Fruit fly (Drosophila melanogaster): ENCODE measurements around the gene CG14022.
A peak's percentile ranks its signal among the peaks of the same experiment; 100 is the strongest.

Gene CG14022

DNA sequence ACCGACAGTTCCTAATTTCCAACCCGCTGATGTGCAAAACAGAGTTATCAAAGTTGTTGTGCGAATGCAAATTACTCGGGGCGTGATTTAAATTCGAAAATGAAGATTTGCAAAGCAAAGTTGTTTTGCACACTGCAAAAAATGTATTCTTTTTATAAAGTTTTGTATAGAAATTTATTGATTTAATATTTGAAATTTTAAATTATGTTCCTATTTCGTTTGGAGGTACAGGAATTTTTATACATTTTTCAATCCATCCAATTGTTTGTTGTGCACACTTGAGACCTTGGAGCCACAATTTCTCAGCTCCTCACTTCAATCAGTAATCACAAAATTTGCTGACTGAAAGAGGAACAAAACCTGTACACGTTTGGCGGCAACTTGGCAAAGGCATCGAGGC is 46.3 kb upstream of the CG14022 start (continued):
- TF ChIP-seq topi (GFP tag; optimal IDR thresholded peaks at IDR 0.05) (peak; percentile 8), CG8632 (GFP tag; optimal IDR thresholded peaks at IDR 0.05) (no peak), OdsH (GFP tag; optimal IDR thresholded peaks at IDR 0.05) (no peak)

DNA sequence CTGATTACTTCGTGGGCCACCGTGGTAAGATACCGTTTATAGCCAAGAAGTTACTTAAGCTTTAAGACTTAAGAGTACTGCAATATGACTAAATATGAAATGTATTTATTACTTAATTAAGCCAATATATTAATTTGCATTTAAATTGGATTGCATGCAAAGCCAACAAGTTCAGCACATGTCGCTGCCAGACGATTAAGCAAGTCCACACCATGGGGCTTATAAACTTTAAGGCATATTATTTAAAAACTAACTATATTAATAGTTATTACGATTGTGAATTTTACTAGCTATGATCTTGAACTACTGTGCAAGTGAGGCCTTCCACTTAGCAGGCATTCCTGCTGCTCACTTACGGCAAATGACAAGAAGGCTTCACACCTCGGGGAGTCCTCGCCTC is 45.5 kb upstream of the CG14022 start:
- TF ChIP-seq salr (GFP tag; optimal IDR thresholded peaks at IDR 0.05) = no peak
- TF ChIP-seq CG16779 (tag; optimal IDR thresholded peaks at IDR 0.05) = no peak
- no peak for TF ChIP-seq CG3919 (GFP tag; optimal IDR thresholded peaks at IDR 0.05)
- no peak for TF ChIP-seq CG15336 (GFP tag; IDR thresholded peaks at IDR 0.05)
- TF ChIP-seq CG6808 (GFP tag; optimal IDR thresholded peaks at IDR 0.05) = peak; percentile 48
- TF ChIP-seq net (GFP tag; optimal IDR thresholded peaks at IDR 0.05) = no peak
- TF ChIP-seq CG10631 (GFP tag; optimal IDR thresholded peaks at IDR 0.05) = no peak
- TF ChIP-seq fd59A (GFP tag; optimal IDR thresholded peaks at IDR 0.05) = peak; percentile 37
- TF ChIP-seq Ets21C (GFP tag; optimal IDR thresholded peaks at IDR 0.05) = no peak
- no peak for TF ChIP-seq fd85E (GFP tag; optimal IDR thresholded peaks at IDR 0.05)
- peak; percentile 7 for TF ChIP-seq Met (GFP tag; optimal IDR thresholded peaks at IDR 0.05)
- TF ChIP-seq OdsH (GFP tag; optimal IDR thresholded peaks at IDR 0.05) = no peak
- TF ChIP-seq CG6163 (GFP tag; IDR thresholded peaks at IDR 0.05) = no peak
- TF ChIP-seq CG3032 (tag; optimal IDR thresholded peaks at IDR 0.05) = peak; percentile 29
- TF ChIP-seq spab (GFP tag; optimal IDR thresholded peaks at IDR 0.05) = peak; percentile 22
- TF ChIP-seq CG31627 (GFP tag; optimal IDR thresholded peaks at IDR 0.05) = no peak
- TF ChIP-seq Hr4 (GFP tag; optimal IDR thresholded peaks at IDR 0.05) = no peak
- TF ChIP-seq CG32006 (GFP tag; optimal IDR thresholded peaks at IDR 0.05) = no peak
- TF ChIP-seq Ets96B (tag; optimal IDR thresholded peaks at IDR 0.05) = peak; percentile 50
- peak; percentile 57 for TF ChIP-seq Eip78C (GFP tag)
- no peak for TF ChIP-seq dac (GFP tag; optimal IDR thresholded peaks at IDR 0.05)
- peak; percentile 47 for TF ChIP-seq svp (GFP tag)
- peak; percentile 23 for TF ChIP-seq CG10669 (GFP tag; optimal IDR thresholded peaks at IDR 0.05)
- TF ChIP-seq Eip75B (GFP tag; optimal IDR thresholded peaks at IDR 0.05) = peak; percentile 11
- no peak for TF ChIP-seq CG11762 (GFP tag; optimal IDR thresholded peaks at IDR 0.05; ENCODE audit: insufficient read depth)
- TF ChIP-seq ss (GFP tag; optimal IDR thresholded peaks at IDR 0.05) = peak; percentile 11 to 15
- TF ChIP-seq lz (GFP tag; optimal IDR thresholded peaks at IDR 0.05) = peak; percentile 6
- peak; percentile 5 for TF ChIP-seq acj6 (GFP tag; optimal IDR thresholded peaks at IDR 0.05)
- TF ChIP-seq CG8319 (GFP tag; optimal IDR thresholded peaks at IDR 0.05) = no peak
- TF ChIP-seq achi (GFP tag; optimal IDR thresholded peaks at IDR 0.05) = peak; percentile 15

DNA sequence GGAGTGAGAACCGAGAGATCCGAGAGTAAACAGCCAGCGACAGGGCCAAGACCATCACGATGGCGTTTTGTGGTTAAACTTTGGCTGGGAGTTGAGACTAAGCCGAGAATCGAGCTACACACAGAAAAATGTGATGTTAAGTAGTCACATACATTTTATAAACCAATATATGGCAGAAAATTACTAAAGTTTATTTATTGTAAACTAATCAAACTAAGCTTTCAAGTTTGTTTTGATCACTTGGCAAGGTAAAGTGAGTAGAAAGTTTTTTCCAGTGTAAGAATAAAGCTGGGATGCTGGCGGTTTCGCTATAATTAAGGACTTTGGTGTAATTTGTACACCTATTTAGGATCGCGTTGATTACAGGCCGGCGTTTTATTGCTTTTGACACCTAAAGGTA is 43.9 kb upstream of the CG14022 start:
- TF ChIP-seq Eip75B (GFP tag; optimal IDR thresholded peaks at IDR 0.05) (peak; percentile 46), spab (GFP tag; optimal IDR thresholded peaks at IDR 0.05) (peak; percentile 79), net (GFP tag; optimal IDR thresholded peaks at IDR 0.05) (peak; percentile 5), Met (GFP tag; optimal IDR thresholded peaks at IDR 0.05) (peak; percentile 40), ss (GFP tag; optimal IDR thresholded peaks at IDR 0.05) (peak; percentile 68 to 78), CG6276 (GFP tag; optimal IDR thresholded peaks at IDR 0.05) (no peak), CG4318 (GFP tag; optimal IDR thresholded peaks at IDR 0.05) (no peak), Smox (GFP tag; optimal IDR thresholded peaks at IDR 0.05) (peak; percentile 28), acj6 (GFP tag; optimal IDR thresholded peaks at IDR 0.05) (peak; percentile 38), Hr4 (GFP tag; optimal IDR thresholded peaks at IDR 0.05) (no peak), CG6854 (GFP tag; optimal IDR thresholded peaks at IDR 0.05) (no peak), CG3919 (GFP tag; optimal IDR thresholded peaks at IDR 0.05) (peak; percentile 55), Ets96B (tag; optimal IDR thresholded peaks at IDR 0.05) (peak; percentile 80), lz (GFP tag; optimal IDR thresholded peaks at IDR 0.05) (peak; percentile 38), cyc (GFP tag; optimal IDR thresholded peaks at IDR 0.05) (peak; percentile 16), CG15336 (GFP tag; IDR thresholded peaks at IDR 0.05) (no peak), CG31627 (GFP tag; optimal IDR thresholded peaks at IDR 0.05) (peak; percentile 11), fd85E (GFP tag; optimal IDR thresholded peaks at IDR 0.05) (no peak), CG1621 (tag; optimal IDR thresholded peaks at IDR 0.05) (peak; percentile 75), CG8319 (GFP tag; optimal IDR thresholded peaks at IDR 0.05) (peak; percentile 18), vri (GFP tag; optimal IDR thresholded peaks at IDR 0.05) (no peak), Eip78C (GFP tag) (peak; percentile 87), CG16779 (tag; optimal IDR thresholded peaks at IDR 0.05) (peak; percentile 14), svp (GFP tag) (peak; percentile 68), CG8119 (GFP tag; IDR thresholded peaks at IDR 0.05) (no peak), CG32006 (GFP tag; optimal IDR thresholded peaks at IDR 0.05) (peak; percentile 6), CG11762 (GFP tag; optimal IDR thresholded peaks at IDR 0.05; ENCODE audit: insufficient read depth) (peak; percentile 30), achi (GFP tag; optimal IDR thresholded peaks at IDR 0.05) (peak; percentile 48), Sox15 (GFP tag; optimal IDR thresholded peaks at IDR 0.05) (no peak), dsx (GFP tag; optimal IDR thresholded peaks at IDR 0.05; ENCODE audit: poor library complexity, severe bottlenecking) (peak; percentile 79), Gug (GFP tag; IDR thresholded peaks at IDR 0.05) (no peak), CG34406 (GFP tag; optimal IDR thresholded peaks at IDR 0.05) (peak; percentile 22), CG11294 (GFP tag; IDR thresholded peaks at IDR 0.05) (no peak), CG8632 (GFP tag; optimal IDR thresholded peaks at IDR 0.05) (peak; percentile 28), Hr38 (GFP tag; optimal IDR thresholded peaks at IDR 0.05) (no peak)
